Worm (Caenorhabditis elegans): Measurements from ENCODE around the gene F21G4.3.

The F21G4.3 gene

ce11 chrX:9869522-9869921 is 25.4 kb upstream of the F21G4.3 start, which contains the start of gene R07B1.13:
R07B1.13 (plus strand) TSS chrX:9869822.
- TF ChIP-seq nhr-6 (tag; optimal IDR thresholded peaks at IDR 0.05): no peak
- no peak for TF ChIP-seq hmg-1.1 (GFP tag; IDR thresholded peaks at IDR 0.05)
- TF ChIP-seq Y105C5A.15 (GFP tag; IDR thresholded peaks at IDR 0.05): no peak
- no peak for TF ChIP-seq lir-3 (tag; optimal IDR thresholded peaks at IDR 0.05)
- TF ChIP-seq nhr-102 (tag; optimal IDR thresholded peaks at IDR 0.05): no peak
- no peak for TF ChIP-seq lin-39 (tag; optimal IDR thresholded peaks at IDR 0.05)
- no peak for TF ChIP-seq ZK546.5 (tag; optimal IDR thresholded peaks at IDR 0.05)
- TF ChIP-seq ceh-32 (tag; optimal IDR thresholded peaks at IDR 0.05; ENCODE audit: poor library complexity): no peak

DNA sequence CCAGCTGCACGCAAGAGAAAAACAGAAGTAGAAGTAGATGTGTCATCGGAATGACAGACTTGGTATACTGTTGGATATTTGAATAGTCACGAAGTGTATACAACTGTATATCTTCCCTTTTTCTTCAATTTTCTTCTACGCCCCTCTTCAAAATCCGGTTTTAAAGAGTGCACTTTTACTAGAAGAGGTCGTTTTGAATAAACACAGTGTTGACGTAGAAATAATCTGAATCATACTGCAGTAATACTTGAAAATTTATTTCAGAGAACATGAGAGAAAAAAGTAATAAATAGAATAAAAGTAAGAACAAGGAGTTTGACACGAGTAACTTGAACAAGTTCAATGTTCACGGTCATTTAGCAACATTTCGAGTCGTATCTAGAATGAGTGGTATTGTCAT is 22.4 kb upstream of the F21G4.3 start, which contains the start of gene R07B1.8:
TSS of gene R07B1.8 (minus strand) at position 101 of the 400 bp plus-strand sequence.
- TF ChIP-seq dmd-9 (GFP tag; IDR thresholded peaks at IDR 0.05) (no peak), Y105C5A.15 (GFP tag; IDR thresholded peaks at IDR 0.05) (no peak), mep-1 (tag; optimal IDR thresholded peaks at IDR 0.05) (no peak), T26A8.4 (GFP tag; IDR thresholded peaks at IDR 0.05) (no peak), nhr-48 (tag; optimal IDR thresholded peaks at IDR 0.05) (no peak), ceh-20 (GFP tag; IDR thresholded peaks at IDR 0.05) (no peak), ZK337.2 (GFP tag; IDR thresholded peaks at IDR 0.05) (no peak), cey-2 (tag; optimal IDR thresholded peaks at IDR 0.05; ENCODE audit: borderline replicate concordance, insufficient read depth) (no peak), F26F4.8 (GFP tag; conservative IDR thresholded peaks at IDR 0.05) (no peak), mdl-1 (tag; optimal IDR thresholded peaks at IDR 0.05) (no peak), zfp-2 (tag; optimal IDR thresholded peaks at IDR 0.05) (no peak), snpc-4 (tag; optimal IDR thresholded peaks at IDR 0.05) (no peak), nhr-11 (tag; optimal IDR thresholded peaks at IDR 0.05) (no peak), lin-38 (GFP tag; IDR thresholded peaks at IDR 0.05) (no peak), Y5F2A.4 (GFP tag; optimal IDR thresholded peaks at IDR 0.05) (no peak), lim-7 (GFP tag; IDR thresholded peaks at IDR 0.05) (no peak), F44E2.7 (GFP tag; IDR thresholded peaks at IDR 0.05) (no peak), rbr-2 (tag; optimal IDR thresholded peaks at IDR 0.05) (no peak), mdt-29 (GFP tag; IDR thresholded peaks at IDR 0.05) (no peak)

- TF ChIP-seq aha-1 (tag) (peak; percentile 31), skn-1 (tag; optimal IDR thresholded peaks at IDR 0.05) (no peak)
Measured at ce11 chrX:9877117-9877516, 17.8 kb upstream of the F21G4.3 start, which contains the start of gene R07B1.9. R07B1.9 (plus strand) TSS chrX:9877417.

ce11 chrX:9882112-9882511 is 12.8 kb upstream of the F21G4.3 start, which contains the start of gene glo-1:
glo-1 (minus strand) TSS chrX:9882212.
- TF ChIP-seq F44E2.7 (GFP tag; IDR thresholded peaks at IDR 0.05): no peak

DNA sequence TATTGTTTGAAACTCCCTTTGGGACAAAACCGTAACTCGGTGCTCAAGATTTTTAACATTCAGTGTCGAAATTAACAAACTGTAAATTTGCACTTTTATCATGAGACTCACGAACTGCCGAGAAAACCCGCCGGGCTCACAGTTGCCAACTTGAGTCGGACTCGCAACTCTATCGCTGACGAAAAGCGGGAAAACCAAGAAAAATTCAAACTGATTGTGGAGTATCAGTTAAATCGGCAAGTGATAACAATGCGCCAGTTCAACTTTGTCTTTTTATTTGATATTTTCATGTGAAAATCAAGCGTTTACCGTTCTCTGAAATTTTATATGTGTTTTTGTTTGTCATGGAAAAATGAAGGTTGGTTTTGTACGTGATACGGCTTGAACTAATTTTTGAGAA is 12.4 kb upstream of the F21G4.3 start:
- TF ChIP-seq nhr-77 (tag; optimal IDR thresholded peaks at IDR 0.05): no peak
- TF ChIP-seq F10B5.3 (tag; optimal IDR thresholded peaks at IDR 0.05): no peak
- TF ChIP-seq spr-3 (GFP tag; optimal IDR thresholded peaks at IDR 0.05): no peak
- TF ChIP-seq lin-15B (tag; optimal IDR thresholded peaks at IDR 0.05): no peak
- no peak for TF ChIP-seq set-16 (GFP tag; IDR thresholded peaks at IDR 0.05)
- no peak for TF ChIP-seq T26A8.4 (GFP tag; IDR thresholded peaks at IDR 0.05)
- no peak for TF ChIP-seq ceh-28 (tag; optimal IDR thresholded peaks at IDR 0.05)
- peak; percentile 46 for TF ChIP-seq hlh-11 (tag; optimal IDR thresholded peaks at IDR 0.05)
- TF ChIP-seq D1046.2 (GFP tag; IDR thresholded peaks at IDR 0.05): no peak
- no peak for TF ChIP-seq dpl-1 (GFP tag; optimal IDR thresholded peaks at IDR 0.05)
- TF ChIP-seq F37D6.2 (tag; optimal IDR thresholded peaks at IDR 0.05): no peak
- no peak for TF ChIP-seq nhr-10 (tag; optimal IDR thresholded peaks at IDR 0.05)
- TF ChIP-seq lin-1 (GFP tag; IDR thresholded peaks at IDR 0.05): no peak
- peak; percentile 59 for TF ChIP-seq pqm-1 (tag; optimal IDR thresholded peaks at IDR 0.05)
- no peak for TF ChIP-seq daf-16 (GFP tag; optimal IDR thresholded peaks at IDR 0.05)
- TF ChIP-seq daf-16 (tag; optimal IDR thresholded peaks at IDR 0.05): peak; percentile 76
- TF ChIP-seq dmd-6 (GFP tag; IDR thresholded peaks at IDR 0.05): peak; percentile 56
- no peak for TF ChIP-seq nhr-237 (tag; optimal IDR thresholded peaks at IDR 0.05)
- TF ChIP-seq T20F7.1 (GFP tag; optimal IDR thresholded peaks at IDR 0.05): no peak
- no peak for TF ChIP-seq rbr-2 (tag; optimal IDR thresholded peaks at IDR 0.05)
- TF ChIP-seq Y105C5A.15 (GFP tag; IDR thresholded peaks at IDR 0.05): no peak
- no peak for TF ChIP-seq nhr-25 (tag; optimal IDR thresholded peaks at IDR 0.05; ENCODE audit: borderline replicate concordance, insufficient read depth)

All from whole organism, L4 larva.